Fruit fly (Drosophila melanogaster): ENCODE results near the gene Frq1.

The Frq1 gene

dm6 chrX:18136910-18137849 lies 18.0 kb upstream of the Frq1 start, which contains the start of gene ari-1 (continued):
- TF ChIP-seq CTCF (GFP tag; optimal IDR thresholded peaks at IDR 0.05) (no peak), CG17328 (GFP tag; IDR thresholded peaks at IDR 0.05) (no peak), CG1647 (GFP tag; optimal IDR thresholded peaks at IDR 0.05) (no peak), kah (GFP tag; optimal IDR thresholded peaks at IDR 0.05) (no peak), lola (GFP tag; optimal IDR thresholded peaks at IDR 0.05) (peak in 1 of 3 experiments; percentile 45), luna (GFP tag; optimal IDR thresholded peaks at IDR 0.05) (no peak), Ravus (GFP tag; IDR thresholded peaks at IDR 0.05) (no peak), CG3407 (GFP tag; optimal IDR thresholded peaks at IDR 0.05) (no peak), GATAe (GFP tag; conservative IDR thresholded peaks at IDR 0.05) (no peak), onecut (GFP tag; IDR thresholded peaks at IDR 0.05) (no peak), psq (GFP tag; optimal IDR thresholded peaks at IDR 0.05) (no peak), CG6791 (GFP tag; IDR thresholded peaks at IDR 0.05; ENCODE audit: partially characterized antibody) (peak; percentile 57; the same call in 2 of the 3 replicates), CG30403 (GFP tag; optimal IDR thresholded peaks at IDR 0.05) (no peak), CG3838 (GFP tag; optimal IDR thresholded peaks at IDR 0.05) (no peak), ara (GFP tag; IDR thresholded peaks at IDR 0.05) (no peak), Dad (GFP tag; optimal IDR thresholded peaks at IDR 0.05) (no peak), CG3065 (GFP tag; optimal IDR thresholded peaks at IDR 0.05) (no peak), CG1529 (GFP tag; optimal IDR thresholded peaks at IDR 0.05) (no peak), HLH54F (GFP tag; optimal IDR thresholded peaks at IDR 0.05) (no peak), Six4 (GFP tag; optimal IDR thresholded peaks at IDR 0.05) (no peak), ind (GFP tag; optimal IDR thresholded peaks at IDR 0.05) (no peak), tx (GFP tag; optimal IDR thresholded peaks at IDR 0.05) (no peak), Trl (optimal IDR thresholded peaks at IDR 0.05) (peak; percentile 41 to 69), Trl (GFP tag; optimal IDR thresholded peaks at IDR 0.05) (no peak), CG17829 (tag; optimal IDR thresholded peaks at IDR 0.05) (peak; percentile 5), NK7.1 (GFP tag; optimal IDR thresholded peaks at IDR 0.05) (no peak), fd102C (GFP tag; optimal IDR thresholded peaks at IDR 0.05) (no peak), HmgZ (tag; optimal IDR thresholded peaks at IDR 0.05) (no peak), CG32532 (GFP tag; IDR thresholded peaks at IDR 0.05) (no peak), knrl (GFP tag; IDR thresholded peaks at IDR 0.05; ENCODE audit: partially characterized antibody) (peak; percentile 41; the same call in 2 of the 3 replicates), CG15601 (tag; optimal IDR thresholded peaks at IDR 0.05) (no peak), lilli (GFP tag; optimal IDR thresholded peaks at IDR 0.05) (no peak), sug (tag; optimal IDR thresholded peaks at IDR 0.05) (no peak), nom (GFP tag; optimal IDR thresholded peaks at IDR 0.05) (no peak), Jarid2 (GFP tag; optimal IDR thresholded peaks at IDR 0.05) (no peak), Xrp1 (GFP tag; IDR thresholded peaks at IDR 0.05) (no peak), shn (GFP tag; optimal IDR thresholded peaks at IDR 0.05) (no peak), Stat92E (GFP tag; optimal IDR thresholded peaks at IDR 0.05) (no peak), Dll (GFP tag; IDR thresholded peaks at IDR 0.05; ENCODE audit: partially characterized antibody) (no peak), peb (GFP tag; IDR thresholded peaks at IDR 0.05) (no peak), NFAT (GFP tag; IDR thresholded peaks at IDR 0.05) (no peak), run (tag; optimal IDR thresholded peaks at IDR 0.05) (no peak), hb (GFP tag; IDR thresholded peaks at IDR 0.05; ENCODE audit: partially characterized antibody) (0 out of 3 replicates have a peak, but pooled peaks have one; percentile 55), CG15514 (GFP tag; optimal IDR thresholded peaks at IDR 0.05) (peak; percentile 57), h (optimal IDR thresholded peaks at IDR 0.05) (no peak), lbe (GFP tag; optimal IDR thresholded peaks at IDR 0.05) (peak; percentile 17), jing (GFP tag; optimal IDR thresholded peaks at IDR 0.05) (no peak), odd (GFP tag; optimal IDR thresholded peaks at IDR 0.05) (no peak), Blimp-1 (GFP tag; optimal IDR thresholded peaks at IDR 0.05) (no peak), vvl (GFP tag; IDR thresholded peaks at IDR 0.05) (no peak)

Measured in whole organism, embryonic.